Fruit fly (Drosophila melanogaster): ENCODE results near the gene meru.

dm6 chr3L:15809768-15810167, 34.1 kb downstream of the meru start:
- no peak for TF ChIP-seq sqz (GFP tag; optimal IDR thresholded peaks at IDR 0.05)
- no peak for TF ChIP-seq z (GFP tag; IDR thresholded peaks at IDR 0.05)
- TF ChIP-seq pzg (GFP tag; optimal IDR thresholded peaks at IDR 0.05): no peak
- no peak for TF ChIP-seq hb (GFP tag; IDR thresholded peaks at IDR 0.05; ENCODE audit: partially characterized antibody)

Measured in whole organism, embryonic.